Worm (Caenorhabditis elegans): ENCODE results near the gene rpac-19.
A peak's percentile ranks its signal among the peaks of the same experiment; 100 is the strongest.

The rpac-19 gene

DNA sequence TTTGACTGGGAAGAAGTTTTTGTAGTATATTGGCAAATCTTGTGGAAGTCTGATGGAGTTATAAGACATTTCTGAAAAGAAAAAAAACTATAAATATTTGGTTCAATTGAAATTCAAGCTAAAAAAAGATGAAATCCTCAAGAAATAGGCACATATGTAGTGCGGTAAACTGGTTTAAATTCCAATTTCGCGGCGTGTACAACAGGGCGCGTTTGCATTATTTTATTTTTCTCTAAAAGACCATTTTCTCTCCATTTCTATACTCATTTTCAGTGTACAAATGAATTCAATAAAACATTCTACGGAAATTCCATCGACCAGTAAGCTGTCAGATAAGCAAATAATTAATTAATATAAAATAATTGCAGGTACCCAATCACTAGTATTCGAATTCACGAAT is 15.5 kb downstream of the rpac-19 start, which contains the start of the genes pri-1 and F58A4.6:
TSS of gene pri-1 (minus strand) at position 71 of the 400 bp plus-strand sequence.
TSS of gene F58A4.6 (plus strand) at position 272 of the 400 bp plus-strand sequence.
- TF ChIP-seq nhr-76 (tag; optimal IDR thresholded peaks at IDR 0.05): no peak
- peak; percentile 38 for TF ChIP-seq lsy-2 (tag; optimal IDR thresholded peaks at IDR 0.05)
- peak; percentile 11 for TF ChIP-seq nhr-237 (tag; optimal IDR thresholded peaks at IDR 0.05)

DNA sequence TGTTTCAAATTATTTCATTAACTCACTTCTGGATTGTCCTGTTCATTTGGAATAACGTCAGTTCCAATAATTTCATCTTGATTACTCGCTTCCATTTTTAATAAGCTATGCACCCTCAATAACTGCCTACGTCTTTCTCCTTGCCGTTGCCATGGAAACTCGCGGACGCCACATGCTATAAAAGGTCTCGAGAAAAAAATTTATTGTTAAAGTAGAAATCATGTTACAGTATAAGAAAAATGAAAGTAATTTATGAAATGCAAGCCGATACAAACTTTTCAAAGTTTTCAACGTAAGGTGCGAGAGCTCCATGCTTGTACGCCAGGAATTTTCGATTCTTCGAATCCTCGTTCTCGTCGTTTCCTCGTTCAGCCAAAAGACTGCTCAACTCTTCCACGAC is 17.6 kb downstream of the rpac-19 start, which contains the start of gene bbs-4:
TSS of gene bbs-4 (minus strand) at position 101 of the 400 bp plus-strand sequence.
- no peak for TF ChIP-seq ztf-11 (tag; optimal IDR thresholded peaks at IDR 0.05)
- no peak for TF ChIP-seq flh-1 (GFP tag; optimal IDR thresholded peaks at IDR 0.05)
- no peak for TF ChIP-seq nhr-237 (tag; optimal IDR thresholded peaks at IDR 0.05)
- no peak for TF ChIP-seq mep-1 (tag; optimal IDR thresholded peaks at IDR 0.05)
- no peak for TF ChIP-seq lsy-2 (tag; optimal IDR thresholded peaks at IDR 0.05)
- no peak for TF ChIP-seq tbx-8 (GFP tag; optimal IDR thresholded peaks at IDR 0.05)
- no peak for TF ChIP-seq sem-2 (GFP tag; optimal IDR thresholded peaks at IDR 0.05)

DNA sequence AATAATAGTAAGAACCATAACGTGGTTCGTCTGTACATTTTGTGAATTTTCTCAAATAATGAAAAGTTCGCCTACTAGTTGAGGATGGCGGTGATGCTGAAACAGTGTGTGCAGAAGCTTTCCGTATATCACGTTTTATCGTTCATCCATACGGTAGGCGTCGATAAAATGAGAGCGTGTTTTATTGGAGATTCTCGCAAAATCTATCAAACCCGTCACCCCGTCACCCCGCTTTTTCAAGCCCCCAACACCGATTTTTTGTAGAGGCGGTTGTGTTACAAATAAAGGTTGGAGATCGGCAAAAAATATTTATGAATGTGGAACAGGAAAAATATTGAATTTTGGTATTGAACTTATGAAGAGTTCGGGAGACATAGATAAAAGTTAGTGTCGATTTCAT is 21.0 kb downstream of the rpac-19 start, which contains the start of gene clec-161:
TSS of gene clec-161 (minus strand) at position 101 of the 400 bp plus-strand sequence.
- TF ChIP-seq pha-4 (tag; optimal IDR thresholded peaks at IDR 0.05) (no peak), lin-13 (tag; optimal IDR thresholded peaks at IDR 0.05) (no peak), bed-3 (GFP tag; optimal IDR thresholded peaks at IDR 0.05) (no peak), mep-1 (tag; optimal IDR thresholded peaks at IDR 0.05) (no peak), drap-1 (GFP tag; optimal IDR thresholded peaks at IDR 0.05) (no peak), tbx-8 (GFP tag; optimal IDR thresholded peaks at IDR 0.05) (no peak), nhr-12 (tag; optimal IDR thresholded peaks at IDR 0.05) (no peak), M03D4.4 (tag; optimal IDR thresholded peaks at IDR 0.05) (no peak), blmp-1 (tag; optimal IDR thresholded peaks at IDR 0.05) (no peak), nhr-2 (tag; optimal IDR thresholded peaks at IDR 0.05) (no peak), zip-8 (tag; optimal IDR thresholded peaks at IDR 0.05) (no peak), nhr-76 (tag; optimal IDR thresholded peaks at IDR 0.05) (no peak), sptf-1 (tag; optimal IDR thresholded peaks at IDR 0.05) (no peak), ceh-39 (tag; optimal IDR thresholded peaks at IDR 0.05) (no peak), ceh-43 (GFP tag; optimal IDR thresholded peaks at IDR 0.05) (no peak), ceh-83 (GFP tag; optimal IDR thresholded peaks at IDR 0.05) (no peak), ham-2 (GFP tag; optimal IDR thresholded peaks at IDR 0.05) (no peak), flh-1 (GFP tag; optimal IDR thresholded peaks at IDR 0.05) (no peak)

DNA sequence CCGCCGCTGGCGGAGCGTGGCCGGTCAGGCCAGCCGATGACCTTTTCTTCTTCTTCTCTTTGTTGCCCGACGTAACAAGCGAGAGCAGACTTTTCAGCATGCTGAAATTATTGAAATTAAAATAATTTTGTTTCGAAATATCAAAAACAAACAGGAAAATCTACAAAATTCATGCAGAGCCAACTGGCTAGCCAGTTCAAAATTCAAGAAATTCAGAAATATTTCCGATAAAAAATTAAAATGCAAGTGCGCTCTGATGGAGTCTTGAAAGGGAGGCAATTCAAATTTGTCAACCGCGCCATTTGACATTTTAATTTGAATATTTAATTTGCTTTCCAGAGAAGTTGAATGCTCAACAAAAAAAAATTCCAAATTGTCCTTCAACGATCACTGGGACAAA is 29.0 kb downstream of the rpac-19 start, which contains the start of gene F58A4.2:
TSS of gene F58A4.2 (minus strand) at position 101 of the 400 bp plus-strand sequence.
- TF ChIP-seq unc-62 (GFP tag; optimal IDR thresholded peaks at IDR 0.05): no peak
- TF ChIP-seq drap-1 (GFP tag; optimal IDR thresholded peaks at IDR 0.05): no peak
- no peak for TF ChIP-seq elt-1 (tag; optimal IDR thresholded peaks at IDR 0.05; ENCODE audit: borderline replicate concordance, insufficient read depth)
- no peak for TF ChIP-seq cnd-1 (tag; optimal IDR thresholded peaks at IDR 0.05)
- TF ChIP-seq lsy-2 (tag; optimal IDR thresholded peaks at IDR 0.05): no peak
- no peak for TF ChIP-seq lin-32 (GFP tag; optimal IDR thresholded peaks at IDR 0.05)
- TF ChIP-seq bed-3 (GFP tag; optimal IDR thresholded peaks at IDR 0.05): no peak
- no peak for TF ChIP-seq unc-39 (tag; optimal IDR thresholded peaks at IDR 0.05)
- no peak for TF ChIP-seq unc-120 (tag; optimal IDR thresholded peaks at IDR 0.05; ENCODE audit: poor library complexity, severe bottlenecking)
- no peak for TF ChIP-seq sem-2 (GFP tag; optimal IDR thresholded peaks at IDR 0.05)

DNA sequence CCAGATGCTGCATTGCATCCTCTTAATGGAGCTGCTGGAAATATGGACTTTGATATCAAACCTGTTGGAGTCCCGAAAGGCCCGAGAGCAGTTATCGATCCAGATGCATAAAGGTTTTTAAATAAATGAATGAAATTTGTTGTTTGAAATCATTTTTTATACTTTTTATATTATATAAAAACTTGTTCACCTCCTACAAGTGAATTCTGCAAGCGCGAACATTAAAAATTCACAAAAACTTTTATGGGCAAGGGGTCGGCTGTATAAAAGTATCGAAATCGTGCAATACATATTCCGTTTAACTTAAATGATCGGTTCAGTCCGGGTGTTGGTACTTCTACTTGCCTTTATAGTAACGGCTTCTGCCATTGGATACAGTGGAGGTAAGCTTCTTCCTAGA is 31.5 kb downstream of the rpac-19 start, which contains the start of gene F58A4.1:
TSS of gene F58A4.1 (plus strand) at position 301 of the 400 bp plus-strand sequence.
- TF ChIP-seq nhr-237 (tag; optimal IDR thresholded peaks at IDR 0.05): no peak
- no peak for TF ChIP-seq mls-2 (tag; optimal IDR thresholded peaks at IDR 0.05)
- no peak for TF ChIP-seq pha-4 (tag; optimal IDR thresholded peaks at IDR 0.05)
- TF ChIP-seq tbx-8 (GFP tag; optimal IDR thresholded peaks at IDR 0.05): no peak
- TF ChIP-seq ceh-39 (tag; optimal IDR thresholded peaks at IDR 0.05): no peak
- TF ChIP-seq drap-1 (GFP tag; optimal IDR thresholded peaks at IDR 0.05): no peak
- no peak for TF ChIP-seq ceh-83 (GFP tag; optimal IDR thresholded peaks at IDR 0.05)

DNA sequence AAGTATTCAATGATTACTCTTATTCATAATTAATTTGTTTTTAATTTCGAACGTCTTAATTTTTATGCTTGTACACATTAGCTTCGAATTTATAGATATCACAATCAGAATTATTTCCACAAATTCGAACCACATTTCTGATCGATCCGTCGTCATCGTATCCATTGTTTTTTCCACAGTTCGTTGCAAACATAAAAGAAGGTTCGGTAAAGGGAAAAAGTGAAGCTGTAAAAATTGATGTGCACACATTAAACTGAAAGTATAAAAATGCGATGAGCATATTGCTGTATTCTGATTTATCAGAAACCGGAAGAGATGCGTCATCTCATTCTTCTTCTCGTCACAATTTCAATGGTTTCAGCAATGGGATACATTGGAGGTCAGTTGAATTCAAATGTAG is 32.6 kb downstream of the rpac-19 start, which contains the start of gene C48B4.12:
TSS of gene C48B4.12 (plus strand) at position 301 of the 400 bp plus-strand sequence.
- no peak for TF ChIP-seq zip-8 (tag; optimal IDR thresholded peaks at IDR 0.05)
- no peak for TF ChIP-seq nhr-2 (tag; optimal IDR thresholded peaks at IDR 0.05)
- no peak for TF ChIP-seq nhr-28 (tag; optimal IDR thresholded peaks at IDR 0.05)
- TF ChIP-seq cnd-1 (tag; optimal IDR thresholded peaks at IDR 0.05): no peak
- TF ChIP-seq unc-120 (tag; optimal IDR thresholded peaks at IDR 0.05; ENCODE audit: poor library complexity, severe bottlenecking): no peak
- no peak for TF ChIP-seq ceh-39 (tag; optimal IDR thresholded peaks at IDR 0.05)
- TF ChIP-seq tbx-8 (GFP tag; optimal IDR thresholded peaks at IDR 0.05): no peak
- TF ChIP-seq nhr-76 (tag; optimal IDR thresholded peaks at IDR 0.05): no peak
- TF ChIP-seq flh-1 (GFP tag; optimal IDR thresholded peaks at IDR 0.05): no peak
- TF ChIP-seq unc-62 (GFP tag; optimal IDR thresholded peaks at IDR 0.05): no peak
- TF ChIP-seq lsy-2 (tag; optimal IDR thresholded peaks at IDR 0.05): no peak
- TF ChIP-seq pha-4 (tag; optimal IDR thresholded peaks at IDR 0.05): no peak
- TF ChIP-seq lin-32 (GFP tag; optimal IDR thresholded peaks at IDR 0.05): no peak

Measured in whole organism, mixed stage, embryonic.